Worm (Caenorhabditis elegans): ENCODE measurements around the gene F44E5.17.

The F44E5.17 gene

ce11 chrII:11765506-11766152 lies 17.2 kb upstream of the F44E5.17 start:
- TF ChIP-seq ceh-8 (GFP tag; optimal IDR thresholded peaks at IDR 0.05) (peak; percentile 75), sox-4 (tag; optimal IDR thresholded peaks at IDR 0.05) (no peak), pax-3 (tag; optimal IDR thresholded peaks at IDR 0.05) (no peak), ets-5 (GFP tag; IDR thresholded peaks at IDR 0.05) (no peak), nhr-71 (tag; optimal IDR thresholded peaks at IDR 0.05) (no peak), ceh-82 (tag; optimal IDR thresholded peaks at IDR 0.05) (no peak), pqm-1 (tag; optimal IDR thresholded peaks at IDR 0.05) (no peak)

- TF ChIP-seq alr-1 (tag; optimal IDR thresholded peaks at IDR 0.05; ENCODE audit: borderline replicate concordance) (no peak), ceh-82 (tag; optimal IDR thresholded peaks at IDR 0.05) (no peak), sup-37 (GFP tag; optimal IDR thresholded peaks at IDR 0.05) (no peak), snu-23 (GFP tag; optimal IDR thresholded peaks at IDR 0.05) (peak; percentile 55), ztf-11 (tag; optimal IDR thresholded peaks at IDR 0.05) (no peak), lin-35 (GFP tag; optimal IDR thresholded peaks at IDR 0.05) (peak; percentile 2 to 53), lin-39 (tag; optimal IDR thresholded peaks at IDR 0.05) (no peak), hlh-17 (GFP tag; optimal IDR thresholded peaks at IDR 0.05; ENCODE audit: borderline replicate concordance) (no peak), blmp-1 (tag; optimal IDR thresholded peaks at IDR 0.05) (no peak), nhr-90 (tag; optimal IDR thresholded peaks at IDR 0.05; ENCODE audit: poor library complexity) (peak; percentile 26), nhr-76 (tag; optimal IDR thresholded peaks at IDR 0.05) (no peak), nhr-19 (GFP tag; conservative IDR thresholded peaks at IDR 0.05) (peak; percentile 41), pax-3 (tag; optimal IDR thresholded peaks at IDR 0.05) (peak; percentile 31), ces-1 (GFP tag; optimal IDR thresholded peaks at IDR 0.05) (no peak), pqm-1 (tag; optimal IDR thresholded peaks at IDR 0.05) (no peak), nhr-20 (tag; optimal IDR thresholded peaks at IDR 0.05) (peak; percentile 57), isw-1 (GFP tag; IDR thresholded peaks at IDR 0.05) (peak; percentile 14; the same call in 1 of the 2 replicates), egl-27 (tag; optimal IDR thresholded peaks at IDR 0.05) (no peak), fos-1 (tag; optimal IDR thresholded peaks at IDR 0.05) (no peak), unc-98 (GFP tag; IDR thresholded peaks at IDR 0.05) (no peak), unc-130 (tag; optimal IDR thresholded peaks at IDR 0.05) (no peak), nhr-77 (tag; optimal IDR thresholded peaks at IDR 0.05) (no peak), ets-5 (GFP tag; IDR thresholded peaks at IDR 0.05) (no peak), nhr-71 (tag; optimal IDR thresholded peaks at IDR 0.05) (peak; percentile 66), ztf-4 (tag; optimal IDR thresholded peaks at IDR 0.05) (peak; percentile 91), ceh-90 (tag; optimal IDR thresholded peaks at IDR 0.05) (no peak), ceh-88 (GFP tag; IDR thresholded peaks at IDR 0.05) (peak; percentile 52; the same call in 1 of the 2 replicates), nhr-47 (tag; optimal IDR thresholded peaks at IDR 0.05) (no peak), hlh-4 (tag; optimal IDR thresholded peaks at IDR 0.05) (no peak), mep-1 (tag; optimal IDR thresholded peaks at IDR 0.05) (peak; percentile 95), zag-1 (tag; optimal IDR thresholded peaks at IDR 0.05) (no peak), vab-15 (tag; optimal IDR thresholded peaks at IDR 0.05) (no peak), tbx-2 (tag; optimal IDR thresholded peaks at IDR 0.05) (no peak), lin-15B (tag; optimal IDR thresholded peaks at IDR 0.05) (no peak), mab-9 (GFP tag; IDR thresholded peaks at IDR 0.05) (peak; percentile 68), nhr-84 (tag; optimal IDR thresholded peaks at IDR 0.05) (no peak), pag-3 (tag; optimal IDR thresholded peaks at IDR 0.05; ENCODE audit: borderline replicate concordance, insufficient read depth) (no peak), jun-1 (tag; optimal IDR thresholded peaks at IDR 0.05) (no peak), zip-4 (GFP tag; optimal IDR thresholded peaks at IDR 0.05) (no peak), lsy-2 (tag; optimal IDR thresholded peaks at IDR 0.05) (peak in 1 of 2 experiments; percentile 89), nhr-28 (tag; optimal IDR thresholded peaks at IDR 0.05) (no peak), ceh-8 (GFP tag; optimal IDR thresholded peaks at IDR 0.05) (peak; percentile 23), rnt-1 (tag; optimal IDR thresholded peaks at IDR 0.05) (no peak), fkh-10 (GFP tag; optimal IDR thresholded peaks at IDR 0.05) (no peak), F16B12.6 (tag; optimal IDR thresholded peaks at IDR 0.05) (peak; percentile 10), lin-13 (GFP tag; optimal IDR thresholded peaks at IDR 0.05) (peak; percentile 44)
Measured at ce11 chrII:11761806-11762512, 13.6 kb upstream of the F44E5.17 start.

All from whole organism, L1 larva.